Fruit fly (Drosophila melanogaster): ENCODE results near the gene CG8112.

CG8112 gene

DNA sequence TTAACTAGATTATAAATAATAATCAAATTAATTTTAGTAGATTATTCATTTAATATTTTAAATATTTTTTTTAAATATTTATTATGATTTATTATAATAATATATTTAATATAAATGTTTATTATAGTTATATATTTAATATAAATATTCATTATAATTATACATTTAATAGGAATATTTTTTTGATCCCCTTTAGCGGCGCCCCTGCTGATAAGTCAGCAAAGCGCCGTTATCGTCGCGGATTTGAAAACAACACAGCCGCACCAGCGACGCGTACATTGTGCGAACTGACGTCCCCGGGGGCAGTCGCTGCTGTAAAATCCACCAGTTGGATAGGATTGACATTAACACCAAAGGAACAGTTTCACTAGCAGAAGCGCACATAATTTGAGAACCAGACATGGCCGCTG, at the start of gene CG8112:
Gene CG8112, plus strand, starts transcription at position 212 of the 410 bp plus-strand sequence.
- no peak for TF ChIP-seq CG8478 (optimal IDR thresholded peaks at IDR 0.05)

DNA sequence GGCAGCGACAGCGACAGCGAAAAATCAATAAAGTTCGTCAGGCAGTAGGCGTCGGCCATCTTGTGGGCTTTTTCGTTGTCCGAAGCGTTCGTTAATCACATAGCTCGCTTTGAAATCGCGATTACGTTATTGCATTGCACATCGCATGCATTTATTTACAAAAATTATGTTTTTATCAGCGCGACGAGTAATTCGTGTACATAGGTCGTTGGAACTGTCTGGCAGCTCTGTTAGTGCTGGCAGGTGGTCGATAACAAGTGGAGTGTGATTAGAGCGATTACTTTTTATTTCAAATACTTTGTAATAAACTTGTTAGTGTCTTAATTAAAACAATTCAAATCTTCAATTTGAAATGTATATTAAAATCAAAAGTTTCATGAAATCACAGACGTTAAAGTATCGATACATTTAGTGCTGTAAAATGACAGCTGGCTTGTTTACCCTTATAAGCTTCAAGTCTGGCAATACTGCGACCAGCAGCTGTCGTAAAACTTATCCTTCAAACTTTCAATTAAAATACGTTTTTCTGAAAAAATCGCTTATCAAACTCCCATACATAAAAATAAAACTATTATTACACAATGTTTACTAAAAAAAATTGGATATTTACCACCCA, 49.0 kb upstream of the CG8112 start, which contains the start of gene CG8032:
Gene CG8032, plus strand, starts transcription at position 448 of the 616 bp plus-strand sequence.
- TF ChIP-seq CG8478 (optimal IDR thresholded peaks at IDR 0.05): no peak
- TF ChIP-seq CTCF (optimal IDR thresholded peaks at IDR 0.05): no peak

DNA sequence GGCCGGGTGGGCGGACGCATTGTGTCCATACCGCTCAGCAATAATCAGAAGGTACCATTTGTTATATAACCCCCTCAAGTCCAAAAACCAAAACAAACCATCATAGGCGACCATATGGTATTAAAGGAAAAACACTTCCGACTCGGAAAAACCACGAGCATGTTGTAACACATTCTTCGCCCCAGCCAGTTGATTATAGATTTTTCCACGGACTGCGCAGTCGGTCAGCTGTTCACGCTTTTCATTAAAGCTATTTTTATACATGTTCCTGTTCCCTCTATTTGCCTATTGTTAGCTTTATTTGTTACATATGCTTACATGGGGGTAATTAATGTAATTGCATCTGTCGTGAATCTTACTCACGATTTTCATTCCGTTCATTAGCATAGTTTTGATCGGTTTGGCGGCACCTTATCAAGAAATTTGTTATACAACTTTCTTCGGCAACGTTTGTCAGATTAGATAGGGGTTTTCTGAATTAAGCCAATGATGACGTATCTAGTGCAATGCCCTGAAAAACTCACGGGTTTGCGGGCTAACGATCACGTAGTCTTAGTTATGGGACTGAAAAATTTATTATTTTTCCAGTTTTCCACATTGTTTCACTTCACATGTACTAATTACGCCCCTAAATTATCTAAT, 47.9 kb upstream of the CG8112 start:
- TF ChIP-seq CG8478 (optimal IDR thresholded peaks at IDR 0.05): no peak
- TF ChIP-seq CTCF (optimal IDR thresholded peaks at IDR 0.05): no peak

DNA sequence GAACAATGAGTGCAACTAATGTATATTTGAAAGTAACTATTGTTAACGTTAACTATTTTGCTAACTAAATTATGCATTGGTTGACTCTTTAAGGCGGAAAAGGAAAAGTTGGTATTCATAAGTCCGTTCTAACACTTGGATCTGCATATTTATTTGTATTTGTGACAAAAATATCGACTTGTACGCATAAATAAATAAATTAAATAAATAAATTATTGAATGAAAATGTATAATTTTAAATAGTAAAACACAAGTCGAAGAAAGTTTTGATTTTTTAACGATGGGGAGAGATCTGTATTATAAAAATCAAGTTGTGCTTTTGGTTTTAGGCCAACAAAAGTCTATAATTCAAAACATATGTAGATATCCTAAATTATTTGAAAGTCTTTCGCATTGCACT, 45.2 kb upstream of the CG8112 start, which contains the start of gene CG8036:
Gene CG8036, plus strand, starts transcription at position 301 of the 400 bp plus-strand sequence.
- TF ChIP-seq CG8478 (optimal IDR thresholded peaks at IDR 0.05) (no peak), CTCF (optimal IDR thresholded peaks at IDR 0.05) (no peak)

DNA sequence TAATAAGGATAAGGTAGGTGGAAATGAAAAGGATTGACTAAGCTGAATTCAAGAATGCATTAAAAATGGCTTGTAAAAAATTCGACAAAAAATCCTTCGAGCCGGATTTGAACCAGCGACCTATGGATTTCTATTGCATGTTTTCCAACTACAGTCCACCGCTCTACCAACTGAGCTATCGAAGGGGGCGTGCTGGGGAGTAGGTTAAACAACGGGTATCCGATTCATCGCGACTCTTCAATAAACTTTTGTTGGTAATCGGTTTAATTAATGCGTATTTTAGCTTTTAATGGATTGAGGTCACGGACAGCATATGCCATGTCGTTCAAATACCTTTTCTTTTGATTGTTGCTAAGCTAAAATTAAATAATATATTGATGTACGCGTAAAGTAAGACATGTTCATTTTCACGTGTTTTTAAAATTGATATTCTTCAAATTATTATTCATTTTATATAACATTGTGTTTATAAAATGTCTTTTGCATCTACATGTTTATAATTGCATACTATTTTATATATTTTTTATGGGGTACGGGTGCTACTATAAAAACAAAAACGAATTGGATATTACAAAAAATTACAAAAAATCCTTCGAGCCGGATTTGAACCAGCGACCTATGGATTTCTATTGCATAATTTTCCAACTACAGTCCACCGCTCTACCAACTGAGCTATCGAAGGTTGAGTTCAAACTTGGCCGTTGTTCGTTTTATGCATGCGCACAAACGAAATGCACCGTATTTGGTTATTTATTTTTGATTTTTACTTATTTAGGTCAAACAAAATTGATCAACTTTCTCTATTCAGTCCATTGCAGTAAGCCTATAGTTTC, 44.5 kb upstream of the CG8112 start:
- TF ChIP-seq CTCF (optimal IDR thresholded peaks at IDR 0.05) (no peak), CG8478 (optimal IDR thresholded peaks at IDR 0.05) (no peak)

DNA sequence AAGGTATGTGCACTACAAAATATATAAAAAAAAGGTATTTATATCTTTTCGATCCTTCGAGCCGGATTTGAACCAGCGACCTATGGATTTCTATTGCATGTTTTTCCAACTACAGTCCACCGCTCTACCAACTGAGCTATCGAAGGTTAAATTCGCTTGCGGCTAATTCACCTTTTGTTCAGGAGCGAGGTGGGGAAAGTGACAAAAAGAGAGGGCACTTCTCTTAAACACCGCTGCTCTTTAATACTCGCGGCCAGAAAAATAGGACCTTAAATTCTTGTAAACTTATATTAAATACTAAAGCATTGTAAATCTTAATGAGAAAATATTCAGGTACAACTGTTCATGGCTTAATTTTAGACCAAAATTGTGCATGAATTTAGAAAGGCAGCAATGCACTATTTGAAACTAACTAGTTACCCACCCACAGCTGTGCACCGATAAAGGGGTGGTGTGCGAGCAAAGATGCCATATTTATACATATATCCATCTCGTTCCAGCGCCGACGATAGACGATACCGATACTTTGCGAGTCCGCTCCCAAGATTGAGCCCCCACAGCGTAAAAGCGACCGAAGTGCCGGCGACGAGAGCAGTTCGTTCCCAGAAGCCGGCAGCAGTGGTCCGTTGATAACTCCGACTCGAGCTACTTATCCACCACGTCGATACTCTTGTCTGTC, 43.6 kb upstream of the CG8112 start:
- TF ChIP-seq CG8478 (optimal IDR thresholded peaks at IDR 0.05) (no peak), CTCF (optimal IDR thresholded peaks at IDR 0.05) (no peak)

DNA sequence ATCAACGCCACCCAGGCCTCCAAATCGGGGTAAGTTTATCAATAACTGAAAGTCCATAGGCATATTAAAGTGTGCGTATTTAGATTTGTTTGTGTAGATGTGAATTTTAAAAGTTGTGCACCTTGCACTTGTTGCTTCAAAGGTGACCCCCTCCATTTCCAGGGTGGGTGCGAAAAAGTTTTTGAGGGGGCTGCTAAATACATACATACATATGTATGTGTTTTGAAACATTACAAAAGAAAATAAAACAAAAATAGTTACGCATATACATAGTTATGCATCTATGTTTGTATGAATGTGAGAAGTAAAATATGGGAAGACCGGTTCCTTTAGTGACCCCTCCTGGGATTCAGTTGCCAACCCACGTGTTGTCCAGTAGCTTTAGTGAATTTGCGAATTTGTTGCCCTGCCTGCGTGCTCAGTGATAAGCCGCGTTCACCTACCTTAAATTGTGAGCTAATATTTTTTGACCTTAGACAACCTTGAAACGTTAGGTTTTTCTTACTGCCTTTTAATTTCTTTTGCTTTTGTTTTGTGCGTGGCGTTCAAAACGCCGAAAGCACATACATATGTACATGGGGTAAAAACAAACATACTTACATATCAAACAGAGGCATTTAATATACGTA, 42.7 kb upstream of the CG8112 start:
- no peak for TF ChIP-seq CTCF (optimal IDR thresholded peaks at IDR 0.05)
- no peak for TF ChIP-seq CG8478 (optimal IDR thresholded peaks at IDR 0.05)

DNA sequence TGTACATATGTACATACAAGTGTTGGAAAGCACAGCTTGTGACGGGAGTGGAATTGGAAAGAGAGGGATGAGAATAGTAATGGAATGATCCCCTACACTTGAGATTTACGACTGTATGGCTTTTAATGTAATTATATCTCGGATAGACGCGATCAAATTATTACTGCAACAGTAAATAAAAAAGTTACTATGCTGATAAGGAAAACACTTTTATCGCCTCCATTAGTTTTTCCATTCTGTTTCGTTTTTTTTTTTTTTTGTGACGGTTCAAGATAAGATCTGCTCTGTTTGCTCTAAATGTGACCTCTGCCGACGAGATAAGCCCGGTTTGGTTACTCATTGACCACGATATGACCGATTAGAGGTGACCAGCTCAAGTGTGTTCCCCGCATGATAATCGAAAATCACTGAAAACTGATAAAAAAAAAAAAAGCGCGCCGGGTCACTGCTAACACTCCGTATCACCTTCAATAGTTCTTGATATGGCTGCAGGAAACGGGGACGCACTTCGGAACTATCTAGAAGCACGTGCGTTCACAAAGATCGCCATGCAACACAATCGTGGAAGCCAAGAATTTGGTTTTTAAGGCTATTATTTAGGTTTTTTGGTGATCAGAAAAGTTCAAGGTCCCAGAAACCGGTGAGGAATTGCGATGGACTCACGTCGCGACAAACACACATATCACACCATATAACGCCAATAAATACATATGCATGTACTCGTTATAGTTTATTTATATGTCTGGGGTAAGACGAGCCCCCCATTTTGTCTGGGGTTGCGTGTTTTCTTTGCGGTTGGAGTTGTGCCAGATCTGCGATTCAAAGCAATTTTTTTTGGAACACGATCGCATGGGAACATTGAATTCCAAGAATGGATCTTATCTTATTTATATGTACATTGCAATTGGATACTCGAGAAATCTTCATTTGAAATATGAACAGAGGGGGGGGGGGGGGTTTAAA, 41.9 kb upstream of the CG8112 start, which contains the start of gene p:
Gene p, minus strand, starts transcription at position 156 of the 963 bp plus-strand sequence.
- TF ChIP-seq CTCF (optimal IDR thresholded peaks at IDR 0.05): no peak

DNA sequence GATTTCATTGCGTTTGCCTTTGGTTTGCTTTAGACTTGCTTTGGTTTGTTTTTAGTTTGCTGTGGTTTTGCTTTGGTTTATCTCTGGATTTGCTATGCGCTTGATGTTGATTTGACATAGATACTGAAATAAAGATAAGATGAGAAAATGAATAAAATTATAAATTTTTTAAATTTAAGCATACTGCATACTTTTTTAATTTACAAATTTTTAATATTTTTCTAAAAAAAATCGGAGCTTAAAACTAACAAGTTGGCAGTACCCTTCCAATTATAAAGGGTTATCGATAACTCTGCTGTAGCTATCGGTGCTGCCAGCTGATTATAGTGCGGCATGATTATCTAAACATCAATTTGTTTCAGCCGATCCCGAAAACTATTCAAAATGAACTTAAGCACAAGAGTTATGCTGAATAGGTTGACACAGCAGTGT, 38.9 kb upstream of the CG8112 start, which contains the start of gene mRpL19:
Gene mRpL19, plus strand, starts transcription at position 307 of the 432 bp plus-strand sequence.
- TF ChIP-seq CTCF (optimal IDR thresholded peaks at IDR 0.05): no peak
- no peak for TF ChIP-seq CG8478 (optimal IDR thresholded peaks at IDR 0.05)

DNA sequence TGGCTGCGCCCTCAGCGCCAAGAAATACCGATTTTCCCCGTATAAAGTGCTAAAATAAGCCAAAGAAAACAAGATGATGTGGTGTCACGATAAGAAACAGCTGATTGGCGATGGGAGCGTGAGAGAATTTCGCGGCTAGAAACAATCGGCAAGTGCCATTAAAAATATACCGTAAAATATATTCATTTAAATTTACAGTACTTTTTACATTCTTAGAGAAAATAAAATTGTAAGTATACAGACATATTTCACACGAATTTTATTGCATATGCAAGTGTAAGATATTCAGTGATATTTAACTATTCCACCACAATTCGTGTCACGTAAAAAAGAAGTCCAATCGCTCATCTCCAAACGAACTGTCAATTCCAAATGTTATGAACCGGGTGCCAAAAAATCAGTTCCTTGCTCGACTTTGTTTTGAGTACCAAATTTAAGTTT, 36.2 kb upstream of the CG8112 start, which contains the start of the genes Unc50, CG11755 and CG8043:
Gene Unc50, minus strand, starts transcription at position 54 of the 441 bp plus-strand sequence.
Gene CG11755, plus strand, starts transcription at position 356 of the 441 bp plus-strand sequence.
Gene CG8043, plus strand, starts transcription at position 356 of the 441 bp plus-strand sequence.
- TF ChIP-seq CG8478 (optimal IDR thresholded peaks at IDR 0.05): no peak
- TF ChIP-seq CTCF (optimal IDR thresholded peaks at IDR 0.05): no peak

DNA sequence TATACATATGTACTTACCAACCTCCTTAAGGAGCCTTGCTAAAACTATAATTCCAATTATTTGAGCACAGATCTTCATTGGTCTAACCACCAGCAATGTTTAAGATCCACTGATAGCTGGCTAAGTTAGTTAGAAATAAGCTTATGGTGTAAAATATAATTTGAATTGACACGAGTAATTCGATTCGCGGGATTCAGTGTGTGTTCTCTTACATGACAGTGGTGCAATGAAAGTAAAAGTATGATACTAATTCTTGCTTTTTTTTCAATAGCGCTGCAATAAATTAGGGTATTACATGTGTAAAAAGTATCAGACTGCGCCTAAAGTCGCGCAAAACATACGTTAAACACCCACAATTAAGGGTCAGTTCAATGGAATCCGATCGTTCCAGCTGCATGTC, 32.8 kb upstream of the CG8112 start, which contains the start of gene CG33325:
Gene CG33325, minus strand, starts transcription at position 101 of the 400 bp plus-strand sequence.
- no peak for TF ChIP-seq CG8478 (optimal IDR thresholded peaks at IDR 0.05)

DNA sequence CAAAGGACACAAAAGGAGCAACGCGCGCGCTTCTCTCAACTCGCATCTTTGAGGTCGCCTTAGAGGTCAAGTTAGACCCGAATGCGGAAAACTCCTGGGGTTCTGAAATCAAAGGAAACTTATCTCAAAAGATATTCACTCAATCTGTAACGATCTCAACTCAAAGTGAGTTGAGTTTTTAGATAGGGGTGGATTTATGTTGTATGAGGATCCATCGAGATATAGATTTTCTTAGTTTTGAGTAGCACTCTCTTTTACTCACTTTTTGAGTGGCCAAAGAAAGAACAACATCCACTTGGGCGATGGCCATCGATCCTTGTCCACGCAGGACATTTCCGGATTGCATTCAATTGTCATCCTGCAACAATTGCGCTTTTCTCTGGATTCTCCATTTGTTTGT, 32.1 kb upstream of the CG8112 start:
- TF ChIP-seq CG8478 (optimal IDR thresholded peaks at IDR 0.05) (no peak), CTCF (optimal IDR thresholded peaks at IDR 0.05) (no peak)

DNA sequence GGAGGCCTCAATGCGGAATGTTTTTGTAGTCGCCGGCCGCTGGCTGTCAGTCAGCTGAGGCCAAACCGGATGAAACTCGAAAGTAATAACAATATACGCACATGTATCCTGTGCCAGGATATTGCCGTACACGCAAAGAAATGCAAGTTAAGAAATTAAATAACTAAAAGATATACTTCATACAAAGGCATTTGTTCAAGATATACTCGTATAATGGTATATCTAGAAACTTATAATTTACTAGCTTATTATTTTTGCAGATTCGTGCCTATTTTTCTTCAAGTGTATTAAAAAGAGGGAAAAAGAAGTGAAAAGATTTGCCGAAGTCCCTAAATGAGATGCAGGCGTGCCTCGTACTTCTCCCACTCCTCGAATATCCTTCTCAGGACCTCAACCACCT, 29.5 kb upstream of the CG8112 start:
- TF ChIP-seq CG8478 (optimal IDR thresholded peaks at IDR 0.05) (no peak), CTCF (optimal IDR thresholded peaks at IDR 0.05) (no peak)

All from S2 (cell line).